Fruit fly (Drosophila melanogaster) whole organism, embryonic: ENCODE data around the gene CG7943.

Source experiments
- BEAF-32 ChIP-seq: fragments of 200-800 bp; sonication (Bioruptor generic); optimal IDR thresholded peaks from 3 replicates; lab custom pipeline; 2017; ENCODE audit warnings: missing biosample characterization, missing genetic modification characterization, mild to moderate bottlenecking, moderate library complexity, missing genetic modification reagents
- CG1024 ChIP-seq: fragments of 200-800 bp; sonication (Bioruptor generic); IDR thresholded peaks from 2 replicates; pipeline ENCODE4 v1.3.6; 2022; ENCODE audit warnings: missing biosample characterization, missing genetic modification characterization
- CG11504 ChIP-seq: fragments of 200-800 bp; sonication (Bioruptor generic); optimal IDR thresholded peaks from 3 replicates; lab custom pipeline; 2019; ENCODE audit warnings: missing biosample characterization, mild to moderate bottlenecking, missing genetic modification characterization, moderate library complexity
- CG12104 ChIP-seq: fragments of 200-800 bp; sonication (Bioruptor generic); optimal IDR thresholded peaks from 3 replicates; lab custom pipeline; 2016; ENCODE audit warnings: missing biosample characterization, missing genetic modification characterization
- CG15011 ChIP-seq: fragments of 200-800 bp; sonication (Bioruptor generic); optimal IDR thresholded peaks from 3 replicates; lab custom pipeline; 2018; ENCODE audit warnings: missing biosample characterization, mild to moderate bottlenecking, missing genetic modification characterization
- CG15073 ChIP-seq: fragments of 200-800 bp; sonication (Bioruptor generic); optimal IDR thresholded peaks from 2 replicates; lab custom pipeline; 2016; ENCODE audit warnings: missing biosample characterization, missing genetic modification characterization
- CG17328 ChIP-seq: fragments of 200-800 bp; sonication (Bioruptor generic); IDR thresholded peaks from 2 replicates; pipeline ENCODE4 v1.3.6; 2022; ENCODE audit warnings: missing biosample characterization, missing genetic modification characterization
- CG2120 ChIP-seq: fragments of 200-800 bp; sonication (Bioruptor generic); optimal IDR thresholded peaks from 3 replicates; lab custom pipeline; 2016; ENCODE audit warnings: missing biosample characterization, missing genetic modification characterization
- CG2875 ChIP-seq: fragments of 200-800 bp; sonication (Bioruptor generic); optimal IDR thresholded peaks from 2 replicates; lab custom pipeline; 2017; ENCODE audit warnings: missing biosample characterization, mild to moderate bottlenecking, missing genetic modification characterization, missing genetic modification reagents
- CG3065 ChIP-seq: fragments of 200-800 bp; sonication (Bioruptor generic); optimal IDR thresholded peaks from 2 replicates; lab custom pipeline; 2016; ENCODE audit warnings: missing biosample characterization, missing genetic modification characterization
- CG31365 ChIP-seq: fragments of 200-800 bp; sonication (Bioruptor generic); optimal IDR thresholded peaks from 2 replicates; lab custom pipeline; 2018; ENCODE audit warnings: missing biosample characterization, mild to moderate bottlenecking, missing genetic modification characterization
- CG34224 ChIP-seq: fragments of 200-800 bp; sonication (Bioruptor generic); IDR thresholded peaks from 3 replicates; pipeline ENCODE4 v1.3.6; 2022; ENCODE audit warnings: missing biosample characterization, missing genetic modification characterization; ENCODE audit not compliant: partially characterized antibody
- CG34376 ChIP-seq: fragments of 200-800 bp; sonication (Bioruptor generic); optimal IDR thresholded peaks from 2 replicates; lab custom pipeline; 2018; ENCODE audit warnings: missing biosample characterization, mild to moderate bottlenecking, missing genetic modification characterization
- CG3838 ChIP-seq: fragments of 200-800 bp; sonication (Bioruptor generic); optimal IDR thresholded peaks from 3 replicates; lab custom pipeline; 2016; ENCODE audit warnings: missing biosample characterization, missing genetic modification characterization
- CG3847 ChIP-seq: fragments of 200-800 bp; sonication (Bioruptor generic); IDR thresholded peaks from 2 replicates; pipeline ENCODE4 v1.3.6; 2022; ENCODE audit warnings: missing biosample characterization, missing genetic modification characterization
- CG42726 ChIP-seq: fragments of 200-800 bp; sonication (Bioruptor generic); IDR thresholded peaks from 2 replicates; pipeline ENCODE4 v1.3.6; 2022; ENCODE audit warnings: missing biosample characterization, missing genetic modification characterization; ENCODE audit not compliant: partially characterized antibody
- CG7556 ChIP-seq: fragments of 200-800 bp; sonication (Bioruptor generic); optimal IDR thresholded peaks from 2 replicates; lab custom pipeline; 2017; ENCODE audit warnings: missing biosample characterization, mild to moderate bottlenecking, missing genetic modification characterization
- CG8388 ChIP-seq: fragments of 200-800 bp; sonication (Bioruptor generic); optimal IDR thresholded peaks from 2 replicates; lab custom pipeline; 2019; ENCODE audit warnings: missing biosample characterization, mild to moderate bottlenecking, missing genetic modification characterization, moderate library complexity
- CG8478 ChIP-seq: fragments of >200 bp; optimal IDR thresholded peaks from 2 replicates; lab custom pipeline; 2018
- CG8765 ChIP-seq: fragments of 200-800 bp; sonication (Bioruptor generic); IDR thresholded peaks from 2 replicates; pipeline ENCODE4 v1.3.6; 2022; ENCODE audit warnings: missing biosample characterization, missing genetic modification characterization
- Hand ChIP-seq: fragments of 200-800 bp; sonication (Bioruptor generic); optimal IDR thresholded peaks from 2 replicates; lab custom pipeline; 2017; ENCODE audit warnings: mild to moderate bottlenecking, missing biosample characterization, missing genetic modification reagents, missing genetic modification characterization
- Lim3 ChIP-seq: fragments of 200-800 bp; sonication (Bioruptor generic); IDR thresholded peaks from 2 replicates; pipeline ENCODE4 v1.3.6; 2022; ENCODE audit warnings: missing biosample characterization, missing genetic modification characterization
- MTF-1 ChIP-seq: fragments of 200-800 bp; sonication (Bioruptor generic); optimal IDR thresholded peaks from 2 replicates; lab custom pipeline; 2018; ENCODE audit warnings: missing biosample characterization, mild to moderate bottlenecking, missing genetic modification characterization, borderline replicate concordance
- Mes4 ChIP-seq: fragments of 200-800 bp; sonication (Bioruptor generic); optimal IDR thresholded peaks from 2 replicates; lab custom pipeline; 2016; ENCODE audit warnings: missing biosample characterization, missing genetic modification characterization
- Neu2 ChIP-seq: fragments of 200-800 bp; sonication (Bioruptor generic); optimal IDR thresholded peaks from 3 replicates; lab custom pipeline; 2016; ENCODE audit warnings: missing biosample characterization, missing genetic modification characterization, borderline replicate concordance
- Nf-YA ChIP-seq: fragments of 200-800 bp; sonication (Bioruptor generic); IDR thresholded peaks from 2 replicates; pipeline ENCODE4 v1.3.6; 2022; ENCODE audit warnings: missing biosample characterization, missing genetic modification characterization
- Oaz ChIP-seq: fragments of 200-800 bp; sonication (Bioruptor generic); IDR thresholded peaks from 2 replicates; pipeline ENCODE4 v1.3.6; 2022; ENCODE audit warnings: missing biosample characterization, missing genetic modification characterization
- Opbp ChIP-seq: fragments of 200-800 bp; sonication (Bioruptor generic); IDR thresholded peaks from 3 replicates; pipeline ENCODE4 v1.3.6; 2022; ENCODE audit warnings: missing biosample characterization, missing genetic modification characterization; ENCODE audit not compliant: partially characterized antibody
- ato ChIP-seq: fragments of 200-800 bp; sonication (Bioruptor generic); IDR thresholded peaks from 2 replicates; pipeline ENCODE4 v1.3.6; 2022; ENCODE audit warnings: missing biosample characterization, missing genetic modification characterization; ENCODE audit not compliant: partially characterized antibody
- bbx ChIP-seq: fragments of 200-800 bp; sonication (Bioruptor generic); IDR thresholded peaks from 2 replicates; pipeline ENCODE4 v1.3.6; 2022; ENCODE audit warnings: missing biosample characterization, missing genetic modification characterization; ENCODE audit not compliant: partially characterized antibody
- bigmax ChIP-seq: fragments of 200-800 bp; sonication (Bioruptor generic); optimal IDR thresholded peaks from 2 replicates; lab custom pipeline; 2018; ENCODE audit warnings: missing biosample characterization, mild to moderate bottlenecking, missing genetic modification characterization
- crc ChIP-seq: fragments of 200-800 bp; sonication (Bioruptor generic); optimal IDR thresholded peaks from 2 replicates; lab custom pipeline; 2016; ENCODE audit warnings: missing biosample characterization, missing genetic modification characterization
- h ChIP-seq: fragments of >200 bp; optimal IDR thresholded peaks from 2 replicates; lab custom pipeline; 2017
- hbn ChIP-seq: fragments of 200-800 bp; sonication (Bioruptor generic); IDR thresholded peaks from 2 replicates; pipeline ENCODE4 v1.3.6; 2022; ENCODE audit warnings: missing biosample characterization, missing genetic modification characterization; ENCODE audit not compliant: partially characterized antibody
- inv ChIP-seq: fragments of 200-800 bp; sonication (Bioruptor generic); IDR thresholded peaks from 2 replicates; pipeline ENCODE4 v1.3.6; 2022; ENCODE audit warnings: missing biosample characterization, missing genetic modification characterization; ENCODE audit not compliant: partially characterized antibody
- klu ChIP-seq: fragments of 200-800 bp; sonication (Bioruptor generic); IDR thresholded peaks from 2 replicates; pipeline ENCODE4 v1.3.6; 2022; ENCODE audit warnings: missing biosample characterization, missing genetic modification characterization
- lab ChIP-seq: fragments of 200-800 bp; sonication (Bioruptor generic); optimal IDR thresholded peaks from 3 replicates; lab custom pipeline; 2017; ENCODE audit warnings: missing biosample characterization, missing genetic modification characterization, mild to moderate bottlenecking, moderate library complexity, missing genetic modification reagents
- mam ChIP-seq: fragments of 200-800 bp; sonication (Bioruptor generic); optimal IDR thresholded peaks from 3 replicates; lab custom pipeline; 2016; ENCODE audit warnings: missing biosample characterization, missing genetic modification characterization
- nerfin-1 ChIP-seq: fragments of 200-800 bp; sonication (Bioruptor generic); optimal IDR thresholded peaks from 3 replicates; lab custom pipeline; 2019; ENCODE audit warnings: missing biosample characterization, mild to moderate bottlenecking, missing genetic modification characterization, moderate library complexity
- odd ChIP-seq: fragments of 200-800 bp; sonication (Bioruptor generic); optimal IDR thresholded peaks from 2 replicates; lab custom pipeline; 2017; ENCODE audit warnings: missing biosample characterization, mild to moderate bottlenecking, missing genetic modification characterization
- otp ChIP-seq: fragments of 200-800 bp; sonication (Bioruptor generic); IDR thresholded peaks from 3 replicates; pipeline ENCODE4, ENCODE4 v1.3.6; 2022; ENCODE audit warnings: missing biosample characterization, missing genetic modification characterization
- pb ChIP-seq: fragments of 200-800 bp; sonication (Bioruptor generic); optimal IDR thresholded peaks from 3 replicates; lab custom pipeline; 2016; ENCODE audit warnings: missing biosample characterization, missing genetic modification characterization
- slp2 ChIP-seq: fragments of 200-800 bp; sonication (Bioruptor generic); optimal IDR thresholded peaks from 2 replicates; lab custom pipeline; 2016; ENCODE audit warnings: missing biosample characterization, missing genetic modification characterization
- tgo ChIP-seq: fragments of 200-800 bp; sonication (Bioruptor generic); IDR thresholded peaks from 3 replicates; pipeline ENCODE4 v1.3.6; 2022; ENCODE audit warnings: missing biosample characterization, missing genetic modification characterization
- tio ChIP-seq: fragments of 200-800 bp; sonication (Bioruptor generic); optimal IDR thresholded peaks from 2 replicates; lab custom pipeline; 2017; ENCODE audit warnings: missing biosample characterization, missing genetic modification characterization, inconsistent platforms
- trem ChIP-seq: fragments of 200-800 bp; optimal IDR thresholded peaks from 3 replicates; lab custom pipeline; 2019; ENCODE audit warnings: missing biosample characterization, mild to moderate bottlenecking, missing genetic modification characterization, moderate library complexity
- vfl ChIP-seq: fragments of 200-800 bp; sonication (Bioruptor generic); optimal IDR thresholded peaks from 2 replicates; lab custom pipeline; 2016; ENCODE audit warnings: missing biosample characterization, missing genetic modification characterization
- yki ChIP-seq: fragments of >200 bp; optimal IDR thresholded peaks from 3 replicates; lab custom pipeline; 2018

The CG7943 gene

dm6 chr3R:30046029-30047001, at the start of gene CG7943, which contains the start of gene RpL32 (continued):
- TF ChIP-seq CG34224 (GFP tag; lab: Robert Waterston, UW) = peak; percentile 100
- TF ChIP-seq CG42726 (GFP tag; lab: Robert Waterston, UW) = peak; percentile 100
- peak; percentile 100 for TF ChIP-seq bbx
- TF ChIP-seq yki = no peak
- TF ChIP-seq Hand = peak; percentile 70
- TF ChIP-seq CG2875 = peak; percentile 83
- peak; percentile 95 for TF ChIP-seq crc
- peak; percentile 92 for TF ChIP-seq CG12104 (GFP tag; lab: Kevin White, UChicago)
- peak; percentile 93 for TF ChIP-seq trem
- TF ChIP-seq Neu2 (GFP tag; lab: Kevin White, UChicago) = peak; percentile 86
- TF ChIP-seq CG11504 (tag; lab: Kevin White, UChicago) = peak; percentile 90
- peak; percentile 92 for TF ChIP-seq CG2120 (GFP tag; lab: Kevin White, UChicago)
- TF ChIP-seq CG31365 = peak; percentile 84
- peak; percentile 95 for TF ChIP-seq CG3847 (GFP tag; lab: Robert Waterston, UW)
- TF ChIP-seq mam (GFP tag; lab: Kevin White, UChicago) = peak; percentile 99
- peak; percentile 80 for TF ChIP-seq CG1024 (GFP tag; lab: Robert Waterston, UW)
- peak; percentile 83 for TF ChIP-seq Lim3 (GFP tag; lab: Robert Waterston, UW)
- TF ChIP-seq klu = peak; percentile 88
- peak; percentile 74 for TF ChIP-seq CG3065
- TF ChIP-seq Mes4 (GFP tag; lab: Kevin White, UChicago) = peak; percentile 96
- peak; percentile 91; the same call in 2 of the 3 replicates for TF ChIP-seq otp (GFP tag; lab: Robert Waterston, UW)
- TF ChIP-seq vfl (GFP tag; lab: Kevin White, UChicago) = peak; percentile 94
- TF ChIP-seq Nf-YA (GFP tag; lab: Robert Waterston, UW) = peak; percentile 86
- no peak for TF ChIP-seq CG8478 (lab: Kevin White, UChicago)
- TF ChIP-seq slp2 (GFP tag; lab: Kevin White, UChicago) = peak; percentile 93
- peak; percentile 96 for TF ChIP-seq pb
- TF ChIP-seq bigmax (GFP tag; lab: Kevin White, UChicago) = peak; percentile 81
- no peak for TF ChIP-seq tio (GFP tag; lab: Kevin White, UChicago)
- TF ChIP-seq BEAF-32 = peak; percentile 100
- TF ChIP-seq lab (GFP tag; lab: Kevin White, UChicago) = peak; percentile 98
- TF ChIP-seq CG8388 (GFP tag; lab: Kevin White, UChicago) = peak; percentile 82
- TF ChIP-seq CG7556 (GFP tag; lab: Kevin White, UChicago) = peak; percentile 83
- no peak for TF ChIP-seq h (lab: Kevin White, UChicago)
- TF ChIP-seq hbn (GFP tag; lab: Robert Waterston, UW) = peak; percentile 100
- peak; percentile 92 for TF ChIP-seq MTF-1 (GFP tag; lab: Kevin White, UChicago)
- TF ChIP-seq CG17328 (GFP tag; lab: Robert Waterston, UW) = peak; percentile 92
- peak; percentile 87 for TF ChIP-seq nerfin-1
- peak; percentile 100 for TF ChIP-seq inv (GFP tag; lab: Robert Waterston, UW)
- TF ChIP-seq CG15073 = peak; percentile 53
- peak; percentile 91 for TF ChIP-seq odd (GFP tag; lab: Kevin White, UChicago)
- TF ChIP-seq tgo (GFP tag; lab: Robert Waterston, UW) = peak; percentile 93
- TF ChIP-seq CG34376 (GFP tag; lab: Kevin White, UChicago) = peak; percentile 99
- TF ChIP-seq ato (GFP tag; lab: Robert Waterston, UW) = peak; percentile 100
- TF ChIP-seq CG3838 = peak; percentile 80
- TF ChIP-seq CG15011 (GFP tag; lab: Kevin White, UChicago) = peak; percentile 91
- peak; percentile 95 for TF ChIP-seq CG8765
- TF ChIP-seq Oaz = peak; percentile 94
- TF ChIP-seq Opbp = peak; percentile 100
